Fruit fly (Drosophila melanogaster) whole organism: ENCODE results near the gene UBL3.

ENCODE experiments used
- CG8478 ChIP-seq: fragments of >200 bp; optimal IDR thresholded peaks from 2 replicates; lab custom pipeline; 2018; ENCODE audit warnings: inconsistent platforms
- Dll ChIP-seq: fragments of >200 bp; optimal IDR thresholded peaks from 2 replicates; lab custom pipeline; 2017
- EcR ChIP-seq, 2 experiments: fragments of >200 bp; optimal IDR thresholded peaks; 2 replicates each; lab custom pipeline; 2017; ENCODE audit warnings: missing biosample characterization in 2 of 2, missing genetic modification characterization in 2 of 2, missing genetic modification reagents in 2 of 2
- pan ChIP-seq: fragments of >200 bp; optimal IDR thresholded peaks from 2 replicates; lab custom pipeline; 2017
- psq ChIP-seq: fragments of >200 bp; optimal IDR thresholded peaks from 2 replicates; lab custom pipeline; 2017
- usp ChIP-seq: fragments of >200 bp; optimal IDR thresholded peaks from 2 replicates; lab custom pipeline; 2017; ENCODE audit warnings: missing biosample characterization, missing genetic modification characterization, mixed read lengths

UBL3 gene

DNA sequence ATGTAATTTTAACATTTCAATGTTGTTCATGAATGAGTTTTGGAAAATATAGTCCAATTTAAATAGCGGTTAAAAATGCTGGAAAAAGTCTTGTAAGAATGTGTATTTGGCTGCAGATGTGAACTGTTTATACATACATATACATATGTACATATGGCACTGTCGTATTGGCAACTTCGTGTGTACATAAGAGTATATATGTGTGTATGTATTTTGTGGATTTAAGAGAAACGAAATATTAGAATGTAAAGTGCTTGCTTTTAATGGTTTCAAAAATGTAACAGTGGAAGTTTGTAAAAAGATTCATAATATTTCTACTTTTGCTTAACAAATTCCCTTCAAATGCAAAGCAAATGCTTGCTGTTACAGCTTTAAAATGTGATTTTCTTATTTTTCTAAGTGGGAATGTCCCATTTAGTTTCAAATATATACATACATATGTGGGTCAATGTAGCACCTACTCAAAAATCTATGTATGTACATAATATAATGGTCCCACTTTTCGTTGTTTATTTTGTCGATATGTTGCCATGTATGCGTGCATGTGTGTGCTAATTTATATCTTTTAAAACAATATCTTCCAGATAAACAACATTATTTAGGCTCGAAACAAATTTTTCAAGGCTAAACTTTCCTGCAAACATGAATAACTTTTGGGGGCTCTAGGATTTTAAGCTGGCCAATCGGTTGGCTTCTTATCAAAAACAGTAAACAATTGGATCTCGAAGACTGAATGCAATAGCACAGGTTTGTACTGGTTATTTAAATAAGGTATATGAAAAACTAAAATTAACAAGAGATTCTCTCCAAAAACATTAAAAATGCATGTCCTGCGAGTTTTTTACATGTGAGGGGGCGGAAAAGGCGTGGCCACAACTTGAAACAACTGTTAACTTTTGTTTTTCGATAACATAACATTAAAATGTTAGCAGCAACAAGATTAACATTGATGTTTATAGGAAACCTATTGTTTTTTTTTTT, 18.1 kb upstream of the UBL3 start:
- no peak for TF ChIP-seq pan
- no peak for TF ChIP-seq CG8478 (lab: Kevin White, UChicago)
- TF ChIP-seq EcR (GFP tag; optimal IDR thresholded peaks at IDR 0.05; lab: Kevin White, UChicago) = no peak
- no peak for TF ChIP-seq Dll
- TF ChIP-seq psq (lab: Kevin White, UChicago) = no peak
- no peak for TF ChIP-seq usp (GFP tag; lab: Kevin White, UChicago)

DNA sequence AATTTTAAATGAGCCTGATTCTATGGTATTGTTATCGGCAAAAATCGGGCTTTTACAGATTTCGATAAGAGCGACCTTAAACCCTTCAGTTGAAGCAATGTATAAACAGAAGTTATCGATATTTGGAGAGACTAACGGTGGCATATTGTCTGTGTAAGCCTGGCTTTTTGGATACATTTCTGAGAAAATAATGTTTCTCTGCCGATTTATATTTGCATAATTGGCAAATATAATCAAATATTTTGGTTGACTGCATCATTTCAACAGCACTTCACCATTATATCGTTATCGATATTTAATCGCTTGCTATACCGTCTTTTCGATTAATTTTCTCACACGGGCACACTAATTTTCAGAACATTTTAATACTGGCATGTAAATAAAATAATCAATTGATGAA, 16.9 kb upstream of the UBL3 start, which contains the start of gene CG16952:
Gene CG16952 (plus strand): TSS at position 341 of the 400 bp plus-strand sequence.
- TF ChIP-seq usp (GFP tag; lab: Kevin White, UChicago) (no peak), psq (lab: Kevin White, UChicago) (no peak), pan (no peak), Dll (no peak), CG8478 (lab: Kevin White, UChicago) (no peak), EcR (GFP tag; optimal IDR thresholded peaks at IDR 0.05; lab: Kevin White, UChicago) (no peak)

DNA sequence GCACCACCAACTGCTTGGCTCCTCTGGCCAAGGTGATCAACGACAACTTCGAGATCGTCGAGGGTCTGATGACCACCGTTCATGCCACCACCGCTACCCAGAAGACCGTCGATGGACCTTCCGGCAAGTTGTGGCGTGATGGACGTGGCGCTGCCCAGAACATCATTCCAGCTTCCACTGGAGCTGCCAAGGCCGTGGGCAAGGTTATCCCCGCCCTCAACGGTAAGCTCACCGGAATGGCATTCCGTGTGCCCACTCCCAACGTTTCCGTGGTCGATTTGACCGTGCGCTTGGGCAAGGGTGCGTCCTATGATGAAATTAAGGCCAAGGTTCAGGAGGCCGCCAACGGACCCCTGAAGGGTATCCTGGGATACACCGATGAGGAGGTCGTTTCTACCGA, 15.8 kb upstream of the UBL3 start:
- no peak for TF ChIP-seq Dll
- TF ChIP-seq CG8478 (lab: Kevin White, UChicago) = no peak
- TF ChIP-seq psq (lab: Kevin White, UChicago) = no peak
- TF ChIP-seq pan = no peak
- TF ChIP-seq EcR (GFP tag; optimal IDR thresholded peaks at IDR 0.05; lab: Kevin White, UChicago) = no peak
- TF ChIP-seq usp (GFP tag; lab: Kevin White, UChicago) = no peak

DNA sequence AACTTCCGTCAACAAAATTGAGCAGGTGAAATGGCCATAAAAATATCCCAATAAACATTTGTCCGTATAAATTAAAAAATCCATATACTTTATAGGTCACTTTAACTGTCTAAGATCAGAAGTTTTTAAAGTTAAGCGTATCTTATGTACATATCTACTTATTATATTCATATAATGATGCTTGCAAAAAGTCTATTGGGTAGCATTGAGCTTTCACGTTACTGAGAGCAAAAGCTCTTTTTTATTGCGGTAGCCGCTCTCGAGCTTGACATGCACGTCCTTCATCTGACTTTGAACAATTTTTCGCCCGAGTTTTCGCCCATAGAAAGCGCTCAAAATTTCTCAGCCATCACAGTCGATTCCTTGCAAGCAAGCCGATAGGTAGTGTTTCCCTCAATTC, 14.9 kb upstream of the UBL3 start, which contains the start of gene Gapdh2:
Gene Gapdh2 (plus strand): TSS at position 283 of the 400 bp plus-strand sequence.
- no peak for TF ChIP-seq psq (lab: Kevin White, UChicago)
- TF ChIP-seq usp (GFP tag; lab: Kevin White, UChicago) = no peak
- TF ChIP-seq EcR (GFP tag; optimal IDR thresholded peaks at IDR 0.05; lab: Kevin White, UChicago) = no peak
- TF ChIP-seq CG8478 (lab: Kevin White, UChicago) = no peak
- no peak for TF ChIP-seq pan

DNA sequence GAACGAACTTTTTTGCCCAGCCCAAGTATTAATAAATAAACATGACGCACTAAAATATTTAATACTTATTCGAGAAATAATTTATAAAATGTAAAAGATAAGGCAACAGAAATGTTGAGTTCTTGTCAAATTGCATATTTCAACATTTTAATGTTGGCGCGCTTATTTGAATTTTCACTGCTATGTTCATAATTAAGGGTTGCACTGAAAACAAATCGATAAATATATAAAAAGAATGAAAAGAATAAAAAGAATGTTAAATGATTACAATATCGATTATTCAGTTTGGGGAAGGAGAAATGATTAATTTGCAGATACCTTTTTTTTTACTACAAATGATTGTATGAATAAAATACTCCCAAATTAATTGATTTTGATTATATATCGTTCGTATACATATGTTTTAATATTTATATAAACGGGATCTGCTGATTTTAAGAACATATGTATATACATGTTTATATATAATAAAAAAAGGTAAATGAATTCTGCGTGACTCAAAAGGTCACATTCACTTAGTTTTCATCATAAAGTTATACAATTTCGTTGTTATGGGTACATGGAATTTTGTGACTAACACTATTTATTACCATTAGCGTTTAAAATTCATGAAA, 13.9 kb upstream of the UBL3 start:
- TF ChIP-seq CG8478 (lab: Kevin White, UChicago) (no peak), psq (lab: Kevin White, UChicago) (no peak), Dll (no peak), usp (GFP tag; lab: Kevin White, UChicago) (no peak), EcR (GFP tag; optimal IDR thresholded peaks at IDR 0.05; lab: Kevin White, UChicago) (no peak), pan (no peak)

DNA sequence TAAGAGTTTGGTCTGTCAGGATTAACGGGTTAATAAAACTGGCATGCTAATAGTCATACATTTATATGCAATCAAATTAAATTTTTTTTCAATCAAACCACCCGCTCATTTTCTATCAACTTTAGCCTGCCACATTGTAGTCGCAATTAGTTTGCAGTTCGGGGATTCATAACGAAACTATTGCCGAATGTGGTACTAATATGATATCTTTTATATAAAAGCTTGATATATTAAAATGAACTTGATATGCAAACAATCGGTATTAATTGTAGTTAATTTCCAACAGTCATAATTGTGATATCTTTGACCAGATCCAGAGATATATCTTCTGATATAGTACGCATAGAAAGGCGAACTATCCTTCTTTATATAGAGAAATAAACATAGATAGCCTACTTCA, 13.1 kb upstream of the UBL3 start:
- no peak for TF ChIP-seq pan
- TF ChIP-seq psq (lab: Kevin White, UChicago) = no peak
- no peak for TF ChIP-seq Dll
- TF ChIP-seq CG8478 (lab: Kevin White, UChicago) = no peak
- no peak for TF ChIP-seq usp (GFP tag; lab: Kevin White, UChicago)
- no peak for TF ChIP-seq EcR (GFP tag; optimal IDR thresholded peaks at IDR 0.05; lab: Kevin White, UChicago)

DNA sequence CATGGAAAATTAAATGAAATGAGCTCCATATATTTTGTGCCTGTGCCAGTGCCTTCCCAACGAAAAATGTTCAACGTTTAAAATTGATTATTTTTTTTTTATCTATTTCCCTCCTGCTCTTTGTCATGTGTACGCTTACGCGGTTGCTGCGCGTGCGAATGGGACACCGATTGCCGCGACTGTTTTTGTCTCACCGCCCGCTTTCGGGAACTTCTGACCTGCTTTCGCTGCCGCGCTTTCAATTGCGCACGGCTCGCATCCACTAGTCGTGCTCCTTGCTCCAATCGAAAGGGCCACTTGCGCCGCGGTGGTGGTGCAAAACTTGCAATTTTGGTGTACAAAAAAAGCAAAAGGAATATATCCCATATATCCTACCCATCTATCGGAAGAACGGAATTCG, 7.5 kb upstream of the UBL3 start:
- TF ChIP-seq CG8478 (lab: Kevin White, UChicago) (peak; percentile 99), pan (no peak)

DNA sequence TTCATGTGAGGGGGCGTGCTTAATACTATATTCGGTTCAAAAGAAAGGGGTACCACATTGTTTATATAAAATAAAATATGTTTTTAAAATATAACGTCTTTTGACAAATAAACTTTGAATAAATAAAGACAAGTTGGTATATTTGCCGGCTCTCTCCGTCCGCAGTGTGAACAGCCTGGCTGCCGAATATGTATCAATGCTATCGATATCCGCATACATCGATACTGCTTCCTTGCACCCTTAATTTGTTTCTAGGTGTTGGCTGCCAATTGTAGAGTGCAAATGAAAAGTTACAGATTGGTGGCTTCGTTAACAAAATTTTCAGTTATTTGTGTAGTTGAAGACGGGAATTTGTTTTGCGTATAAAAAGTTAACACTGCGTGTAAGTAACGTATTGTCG, 6.9 kb upstream of the UBL3 start, which contains the start of gene Gbeta13F:
Gene Gbeta13F (plus strand): TSS at position 247 of the 400 bp plus-strand sequence.
- TF ChIP-seq Dll (no peak), psq (lab: Kevin White, UChicago) (no peak), CG8478 (lab: Kevin White, UChicago) (no peak), EcR (GFP tag; optimal IDR thresholded peaks at IDR 0.05; lab: Kevin White, UChicago) (no peak), usp (GFP tag; lab: Kevin White, UChicago) (no peak), pan (no peak)

DNA sequence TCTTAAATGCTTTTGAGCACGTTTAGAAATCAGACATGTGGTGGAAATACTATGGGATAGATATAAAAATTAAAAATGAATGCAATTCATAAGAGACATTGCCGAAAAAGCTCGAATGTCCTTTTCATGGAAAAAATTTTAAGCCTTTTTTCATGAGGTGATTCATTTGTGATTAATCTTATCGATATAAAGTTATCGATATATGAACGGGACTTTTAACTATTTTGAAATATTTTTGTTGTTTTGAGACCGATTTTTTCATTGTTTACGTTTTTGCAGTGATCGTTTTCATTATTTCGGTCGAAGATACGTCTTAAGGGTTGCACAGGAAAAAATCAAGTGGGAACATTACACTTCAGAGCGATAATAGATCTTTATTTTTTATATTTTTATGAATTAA, 6.4 kb upstream of the UBL3 start, which contains the start of gene AlkB:
Gene AlkB (minus strand): TSS at position 101 of the 400 bp plus-strand sequence.
- TF ChIP-seq EcR (GFP tag; optimal IDR thresholded peaks at IDR 0.05; lab: Kevin White, UChicago) (no peak), Dll (no peak), psq (lab: Kevin White, UChicago) (no peak), pan (no peak)

DNA sequence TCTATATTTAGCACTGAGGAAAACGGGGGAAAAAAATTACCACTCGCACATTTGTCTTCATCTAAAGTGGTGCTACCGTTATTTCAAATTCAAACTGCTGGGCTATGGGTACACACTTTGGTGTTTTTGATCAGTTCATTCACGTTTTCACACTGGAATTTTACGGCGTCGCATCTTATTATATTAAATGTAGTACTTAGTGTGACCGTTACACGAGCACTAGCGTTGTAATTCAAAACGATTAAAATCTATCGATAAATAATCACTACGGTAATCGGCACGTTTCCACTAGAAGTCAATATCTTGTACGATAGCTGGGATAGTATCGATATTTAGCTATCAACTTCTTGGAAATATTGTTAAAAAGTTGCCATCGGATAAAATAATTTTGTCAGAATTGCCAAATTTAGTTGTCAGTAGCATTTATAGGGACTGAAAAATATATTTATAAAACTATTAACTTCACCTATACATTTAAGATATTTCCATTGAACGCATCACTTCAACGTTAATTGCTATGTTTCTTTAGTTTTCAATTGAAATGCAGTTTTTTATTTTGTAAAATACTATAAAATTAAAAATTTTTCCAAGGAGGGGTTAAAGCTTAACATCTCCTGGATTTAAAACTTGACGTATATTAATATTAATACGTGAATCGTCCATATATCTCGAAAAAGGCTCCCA, 4.8 kb upstream of the UBL3 start, which contains the start of the genes CG46440 and Myb:
Gene CG46440 (minus strand): TSS at position 223 of the 684 bp plus-strand sequence.
Gene Myb (minus strand): TSS at position 223 of the 684 bp plus-strand sequence.
- TF ChIP-seq Dll = no peak
- no peak for TF ChIP-seq CG8478 (lab: Kevin White, UChicago)
- no peak for TF ChIP-seq pan
- no peak for TF ChIP-seq psq (lab: Kevin White, UChicago)
- TF ChIP-seq EcR (GFP tag; optimal IDR thresholded peaks at IDR 0.05; lab: Kevin White, UChicago) = no peak
- TF ChIP-seq usp (GFP tag; lab: Kevin White, UChicago) = no peak

DNA sequence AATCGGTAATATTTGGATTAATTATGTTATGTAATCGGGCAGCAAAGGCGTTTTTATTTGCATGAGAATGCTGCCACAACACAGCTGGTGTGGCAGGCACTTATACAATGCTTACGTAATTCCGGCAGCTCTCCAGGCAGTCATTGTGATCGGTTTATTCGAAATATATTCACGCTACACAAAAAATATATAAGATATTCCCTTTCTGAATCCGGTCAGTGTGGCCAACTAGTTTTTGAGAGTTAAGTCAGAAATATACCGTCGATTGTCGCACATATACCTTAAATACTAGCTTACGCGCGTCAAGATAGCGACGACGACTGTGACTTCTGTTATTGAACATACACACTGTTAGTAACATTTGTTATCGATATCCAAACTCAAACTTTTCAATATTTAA, 4.0 kb downstream of the UBL3 start, which contains the start of gene sun:
Gene sun (minus strand): TSS at position 238 of the 400 bp plus-strand sequence.
- no peak for TF ChIP-seq usp (GFP tag; lab: Kevin White, UChicago)
- TF ChIP-seq pan = no peak
- TF ChIP-seq psq (lab: Kevin White, UChicago) = no peak
- TF ChIP-seq EcR (GFP tag; optimal IDR thresholded peaks at IDR 0.05; lab: Kevin White, UChicago) = no peak
- no peak for TF ChIP-seq Dll
- TF ChIP-seq CG8478 (lab: Kevin White, UChicago) = no peak
